Worm (Caenorhabditis elegans): Measurements from ENCODE around the gene egl-44.

DNA sequence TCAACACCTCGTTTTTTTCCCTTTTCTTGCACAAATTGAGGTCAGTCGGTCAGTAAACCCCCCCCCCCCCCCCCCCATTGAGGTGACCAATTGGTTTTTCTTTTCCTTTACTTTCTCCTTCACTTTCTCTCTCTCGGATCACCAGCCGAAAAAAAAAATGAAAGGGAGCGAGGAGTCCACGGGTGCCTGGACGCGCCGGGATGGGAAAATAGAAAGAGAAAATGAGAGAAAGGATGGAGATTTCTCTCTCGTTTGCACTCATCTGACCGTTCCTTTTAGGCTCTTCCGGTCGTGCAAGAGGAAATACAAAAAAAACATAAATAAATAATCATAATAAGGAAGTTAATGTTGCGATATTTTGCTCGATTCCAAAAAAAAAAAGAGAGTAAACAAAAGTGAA, 29.5 kb upstream of the egl-44 start:
- no peak for TF ChIP-seq med-1 (GFP tag; optimal IDR thresholded peaks at IDR 0.05; ENCODE audit: insufficient read depth)
- TF ChIP-seq T22C8.4 (GFP tag; IDR thresholded peaks at IDR 0.05): no peak
- no peak for TF ChIP-seq tab-1 (GFP tag; IDR thresholded peaks at IDR 0.05)
- no peak for TF ChIP-seq cog-1 (tag; optimal IDR thresholded peaks at IDR 0.05)
- TF ChIP-seq ref-1 (GFP tag; conservative IDR thresholded peaks at IDR 0.05): no peak
- no peak for TF ChIP-seq ztf-23 (GFP tag; IDR thresholded peaks at IDR 0.05)
- TF ChIP-seq klf-2 (GFP tag; conservative IDR thresholded peaks at IDR 0.05): no peak

Data from whole organism, midembryonic.